Worm (Caenorhabditis elegans) whole organism, early embryonic: ENCODE data around the gene F46G10.2.

Experiments used
- B0310.2 ChIP-seq: sonication (generic microtip); optimal IDR thresholded peaks from 2 replicates; lab custom pipeline; 2016; ENCODE audit warnings: mild to moderate bottlenecking, missing genetic modification characterization, missing compliant biosample characterization
- aly-1 ChIP-seq: sonication (generic microtip); optimal IDR thresholded peaks from 2 replicates; lab custom pipeline; 2016; ENCODE audit warnings: missing genetic modification characterization, missing compliant biosample characterization
- ama-1 ChIP-seq: fragments of 150-350 bp; optimal IDR thresholded peaks from 2 replicates; lab custom pipeline; 2014
- ets-7 ChIP-seq: sonication (generic microtip); optimal IDR thresholded peaks from 2 replicates; lab custom pipeline; 2016; ENCODE audit warnings: missing genotype, missing genetic modification characterization, missing compliant biosample characterization
- flt-1 ChIP-seq: fragments of 200-800 bp; sonication (Bioruptor generic); IDR thresholded peaks from 2 replicates; pipeline ENCODE4 v1.3.6; 2022; ENCODE audit warnings: missing genetic modification characterization, missing compliant biosample characterization
- hmbx-1 ChIP-seq: sonication (generic microtip); optimal IDR thresholded peaks from 2 replicates; lab custom pipeline; 2016; ENCODE audit warnings: mild to moderate bottlenecking, missing genetic modification characterization, missing compliant biosample characterization
- hmg-4 ChIP-seq: fragments of 200-800 bp; sonication (Bioruptor generic); optimal IDR thresholded peaks from 2 replicates; lab custom pipeline; 2018; ENCODE audit warnings: mild to moderate bottlenecking, missing genetic modification characterization, missing compliant biosample characterization
- pes-1 ChIP-seq: fragments of 200-800 bp; sonication (Bioruptor generic); IDR thresholded peaks from 2 replicates; pipeline ENCODE4 v1.3.6; 2022; ENCODE audit warnings: missing genetic modification reagents, missing genetic modification characterization, missing compliant biosample characterization
- scrt-1 ChIP-seq: fragments of 200-800 bp; sonication (Bioruptor generic); IDR thresholded peaks from 2 replicates; pipeline ENCODE4 v1.3.6; 2022; ENCODE audit warnings: missing genetic modification characterization, missing compliant biosample characterization
- sea-1 ChIP-seq: fragments of 200-800 bp; sonication (Bioruptor generic); conservative IDR thresholded peaks from 2 replicates; pipeline ENCODE4 v1.3.6; 2022; ENCODE audit warnings: missing genetic modification characterization, missing compliant biosample characterization
- tbx-11 ChIP-seq: fragments of 200-800 bp; sonication (Bioruptor generic); IDR thresholded peaks from 2 replicates; pipeline ENCODE4 v1.3.6; 2022; ENCODE audit warnings: missing genetic modification characterization, missing compliant biosample characterization
- tbx-37 ChIP-seq: fragments of 200-800 bp; sonication (Bioruptor generic); conservative IDR thresholded peaks from 2 replicates; pipeline ENCODE4 v1.3.6; 2022; ENCODE audit warnings: missing genetic modification reagents, missing genetic modification characterization, missing compliant biosample characterization
- tra-4 ChIP-seq: sonication (generic microtip); optimal IDR thresholded peaks from 2 replicates; lab custom pipeline; 2017; ENCODE audit warnings: missing genetic modification characterization, missing compliant biosample characterization

ce11 chrX:13368283-13368682, 45.5 kb downstream of the F46G10.2 start:
- TF ChIP-seq ama-1 (lab: Kevin White, UChicago) (no peak), scrt-1 (GFP tag; lab: Robert Waterston, UW) (no peak), tbx-37 (GFP tag; lab: Robert Waterston, UW) (no peak), flt-1 (no peak), sea-1 (no peak), B0310.2 (tag; lab: Kevin White, UChicago) (no peak), ets-7 (tag; lab: Kevin White, UChicago) (no peak), hmbx-1 (no peak), tbx-11 (GFP tag; lab: Robert Waterston, UW) (no peak), pes-1 (no peak), aly-1 (tag; lab: Kevin White, UChicago) (no peak), hmg-4 (GFP tag; lab: Kevin White, UChicago) (no peak), tra-4 (no peak)
